Fruit fly (Drosophila melanogaster): ENCODE measurements around the gene PpD3.

The PpD3 gene

dm6 chr3R:9777941-9778360, 30.3 kb downstream of the PpD3 start, which contains the start of gene RpS29 (continued):
- TF ChIP-seq ssp (GFP tag; IDR thresholded peaks at IDR 0.05) (peak; percentile 49), Myb (GFP tag; optimal IDR thresholded peaks at IDR 0.05) (peak; percentile 94), ranshi (GFP tag; IDR thresholded peaks at IDR 0.05) (peak; percentile 68), CG9932 (GFP tag; IDR thresholded peaks at IDR 0.05) (peak; percentile 95), fd3F (GFP tag; optimal IDR thresholded peaks at IDR 0.05) (peak; percentile 55), C15 (GFP tag; IDR thresholded peaks at IDR 0.05) (0 out of 3 replicates have a peak, but pooled peaks have one; percentile 43), Scr (GFP tag; IDR thresholded peaks at IDR 0.05; ENCODE audit: partially characterized antibody) (peak; percentile 91), CG12942 (GFP tag; optimal IDR thresholded peaks at IDR 0.05) (peak; percentile 78), Bgb (GFP tag; IDR thresholded peaks at IDR 0.05; ENCODE audit: partially characterized antibody) (peak; percentile 98), grn (GFP tag; optimal IDR thresholded peaks at IDR 0.05) (peak; percentile 61), CG14441 (GFP tag; IDR thresholded peaks at IDR 0.05) (peak; percentile 77), pum (GFP tag; optimal IDR thresholded peaks at IDR 0.05) (peak; percentile 81), dati (GFP tag; IDR thresholded peaks at IDR 0.05) (no peak), CG2678 (tag; optimal IDR thresholded peaks at IDR 0.05) (peak; percentile 68), ATbp (GFP tag; optimal IDR thresholded peaks at IDR 0.05) (peak; percentile 10), CG3726 (GFP tag; IDR thresholded peaks at IDR 0.05) (peak; percentile 69; the same call in 2 of the 3 replicates), ase (GFP tag; IDR thresholded peaks at IDR 0.05) (peak; percentile 65; the same call in 2 of the 3 replicates), lab (GFP tag; optimal IDR thresholded peaks at IDR 0.05) (peak; percentile 93), MTF-1 (GFP tag; optimal IDR thresholded peaks at IDR 0.05; ENCODE audit: borderline replicate concordance) (peak; percentile 79), CG7928 (GFP tag; optimal IDR thresholded peaks at IDR 0.05) (peak; percentile 74), CG14710 (tag; optimal IDR thresholded peaks at IDR 0.05) (peak; percentile 87), CG2116 (GFP tag; optimal IDR thresholded peaks at IDR 0.05) (peak; percentile 98), kah (GFP tag; optimal IDR thresholded peaks at IDR 0.05) (peak; percentile 45), ro (GFP tag; IDR thresholded peaks at IDR 0.05) (peak; percentile 54; the same call in 1 of the 2 replicates), CG4730 (GFP tag; IDR thresholded peaks at IDR 0.05) (peak; percentile 46; the same call in 1 of the 2 replicates), Mrtf (GFP tag; IDR thresholded peaks at IDR 0.05) (peak; percentile 71), inv (GFP tag; IDR thresholded peaks at IDR 0.05; ENCODE audit: partially characterized antibody) (peak; percentile 92), CG16815 (GFP tag; optimal IDR thresholded peaks at IDR 0.05) (peak; percentile 2), slbo (GFP tag; IDR thresholded peaks at IDR 0.05) (peak; percentile 95), Lim3 (GFP tag; IDR thresholded peaks at IDR 0.05) (peak; percentile 46; the same call in 1 of the 2 replicates), Neu2 (GFP tag; optimal IDR thresholded peaks at IDR 0.05; ENCODE audit: borderline replicate concordance) (peak; percentile 56), CG13775 (GFP tag; optimal IDR thresholded peaks at IDR 0.05) (peak; percentile 77), CG10147 (GFP tag; optimal IDR thresholded peaks at IDR 0.05) (peak; percentile 58), CG30020 (tag; optimal IDR thresholded peaks at IDR 0.05) (peak; percentile 44), CG18599 (GFP tag; optimal IDR thresholded peaks at IDR 0.05) (peak; percentile 86), pan (optimal IDR thresholded peaks at IDR 0.05) (no peak), pan (GFP tag; optimal IDR thresholded peaks at IDR 0.05 in 1 of 2, IDR thresholded peaks at IDR 0.05 in 1 of 2) (peak in 1 of 2 experiments; percentile 76), Rfx (GFP tag; IDR thresholded peaks at IDR 0.05) (peak; percentile 95), CG15011 (GFP tag; optimal IDR thresholded peaks at IDR 0.05) (peak; percentile 49), CG42726 (GFP tag; IDR thresholded peaks at IDR 0.05; ENCODE audit: partially characterized antibody) (peak; percentile 98), Blimp-1 (GFP tag; optimal IDR thresholded peaks at IDR 0.05) (peak; percentile 60), dimm (GFP tag; IDR thresholded peaks at IDR 0.05) (no peak), phol (tag; optimal IDR thresholded peaks at IDR 0.05) (peak; percentile 82), peb (GFP tag; IDR thresholded peaks at IDR 0.05) (0 out of 2 replicates have a peak, but pooled peaks have one; percentile 17), H15 (GFP tag; IDR thresholded peaks at IDR 0.05) (peak; percentile 68; the same call in 1 of the 3 replicates), z (GFP tag; IDR thresholded peaks at IDR 0.05) (no peak), CG43689 (GFP tag; IDR thresholded peaks at IDR 0.05) (no peak), Pdp1 (GFP tag; optimal IDR thresholded peaks at IDR 0.05) (peak; percentile 82 to 89), CG7963 (GFP tag; IDR thresholded peaks at IDR 0.05; ENCODE audit: partially characterized antibody) (peak; percentile 79), CrebB (tag; optimal IDR thresholded peaks at IDR 0.05) (peak; percentile 87)

All from whole organism, embryonic.